Worm (Caenorhabditis elegans): ENCODE data around the gene R57.2.
"Not testable (repeated sequence)": the region's sequence is repeated elsewhere in the genome, so short reads cannot be mapped to it uniquely, and the experiment has no call there.

The R57.2 gene

ce11 chrX:322223-322622, 25.2 kb downstream of the R57.2 start, which contains the start of gene M02E1.3:
Gene M02E1.3, plus strand, starts transcription at chrX:322523.
- not testable (repeated sequence) for TF ChIP-seq ceh-48, ahr-1, npax-4 (tag; optimal IDR thresholded peaks at IDR 0.05)

ce11 chrX:324021-324420, 27.0 kb downstream of the R57.2 start:
- TF ChIP-seq pax-1 (tag; optimal IDR thresholded peaks at IDR 0.05) (no peak), hlh-6 (tag; optimal IDR thresholded peaks at IDR 0.05) (no peak), K09A11.1 (tag; optimal IDR thresholded peaks at IDR 0.05; ENCODE audit: insufficient read depth) (no peak), hlh-30 (tag; optimal IDR thresholded peaks at IDR 0.05; ENCODE audit: insufficient read depth) (peak; percentile 39), dmd-4 (tag; optimal IDR thresholded peaks at IDR 0.05; ENCODE audit: borderline replicate concordance) (no peak), ref-2 (tag; optimal IDR thresholded peaks at IDR 0.05) (no peak), unc-55 (GFP tag; optimal IDR thresholded peaks at IDR 0.05) (no peak), sox-4 (tag; optimal IDR thresholded peaks at IDR 0.05) (no peak), fax-1 (tag; optimal IDR thresholded peaks at IDR 0.05) (no peak), npax-4 (tag; optimal IDR thresholded peaks at IDR 0.05) (no peak), ets-4 (tag; optimal IDR thresholded peaks at IDR 0.05) (no peak), ceh-31 (tag; optimal IDR thresholded peaks at IDR 0.05) (peak; percentile 45), sox-2 (GFP tag; IDR thresholded peaks at IDR 0.05) (no peak), ceh-14 (tag; optimal IDR thresholded peaks at IDR 0.05) (peak; percentile 48), mec-3 (tag; optimal IDR thresholded peaks at IDR 0.05; ENCODE audit: borderline replicate concordance) (no peak), ceh-34 (tag; optimal IDR thresholded peaks at IDR 0.05) (no peak), gmeb-2 (tag; optimal IDR thresholded peaks at IDR 0.05) (no peak), C38D4.7 (GFP tag; optimal IDR thresholded peaks at IDR 0.05) (no peak), hlh-15 (tag; optimal IDR thresholded peaks at IDR 0.05) (no peak), ztf-16 (tag; optimal IDR thresholded peaks at IDR 0.05) (no peak), unc-3 (GFP tag; conservative IDR thresholded peaks at IDR 0.05) (no peak), unc-3 (tag; optimal IDR thresholded peaks at IDR 0.05) (no peak), tbx-2 (tag; optimal IDR thresholded peaks at IDR 0.05) (peak; percentile 18), nhr-232 (tag; optimal IDR thresholded peaks at IDR 0.05) (no peak), rnt-1 (tag; optimal IDR thresholded peaks at IDR 0.05) (no peak), C08G9.2 (tag; optimal IDR thresholded peaks at IDR 0.05) (no peak), unc-42 (tag; optimal IDR thresholded peaks at IDR 0.05) (peak; percentile 32), madf-2 (tag; optimal IDR thresholded peaks at IDR 0.05) (no peak), nhr-11 (tag; optimal IDR thresholded peaks at IDR 0.05) (no peak), ceh-6 (GFP tag; optimal IDR thresholded peaks at IDR 0.05) (no peak), ceh-18 (tag; optimal IDR thresholded peaks at IDR 0.05) (peak; percentile 45), ceh-48 (tag; optimal IDR thresholded peaks at IDR 0.05) (no peak), ttx-3 (tag; optimal IDR thresholded peaks at IDR 0.05) (no peak), F13H6.1 (tag; optimal IDR thresholded peaks at IDR 0.05) (no peak), ceh-24 (tag; optimal IDR thresholded peaks at IDR 0.05) (no peak), dve-1 (tag; optimal IDR thresholded peaks at IDR 0.05) (no peak), hlh-8 (tag; optimal IDR thresholded peaks at IDR 0.05) (no peak), elt-2 (tag; optimal IDR thresholded peaks at IDR 0.05) (no peak), che-1 (tag; optimal IDR thresholded peaks at IDR 0.05) (no peak), unc-86 (tag; optimal IDR thresholded peaks at IDR 0.05) (no peak), ceh-19 (GFP tag; optimal IDR thresholded peaks at IDR 0.05) (no peak), pat-9 (tag; optimal IDR thresholded peaks at IDR 0.05) (no peak), nfya-1 (tag; optimal IDR thresholded peaks at IDR 0.05) (peak; percentile 50), lim-6 (tag; optimal IDR thresholded peaks at IDR 0.05) (no peak), hlh-13 (GFP tag; optimal IDR thresholded peaks at IDR 0.05) (no peak), ceh-30 (tag; optimal IDR thresholded peaks at IDR 0.05) (no peak), zip-5 (tag; optimal IDR thresholded peaks at IDR 0.05) (no peak), ceh-9 (tag; optimal IDR thresholded peaks at IDR 0.05) (no peak), ahr-1 (tag; optimal IDR thresholded peaks at IDR 0.05) (no peak), Y22D7AL.16 (tag; optimal IDR thresholded peaks at IDR 0.05) (no peak), fkh-6 (tag; optimal IDR thresholded peaks at IDR 0.05) (no peak), pqm-1 (tag; optimal IDR thresholded peaks at IDR 0.05) (no peak)
